Fruit fly (Drosophila melanogaster) whole organism, embryonic: ENCODE results near the gene Cfp1.
A peak's percentile ranks its signal among the peaks of the same experiment; 100 is the strongest.

Experiments
- Adf1 ChIP-seq: fragments of 200-800 bp; sonication (Bioruptor generic); IDR thresholded peaks from 2 replicates; pipeline ENCODE4 v1.3.6; 2022; ENCODE audit warnings: missing biosample characterization, missing genetic modification characterization
- CG1024 ChIP-seq: fragments of 200-800 bp; sonication (Bioruptor generic); IDR thresholded peaks from 2 replicates; pipeline ENCODE4 v1.3.6; 2022; ENCODE audit warnings: missing biosample characterization, missing genetic modification characterization
- CG10431 ChIP-seq: fragments of 200-800 bp; sonication (Bioruptor generic); optimal IDR thresholded peaks from 3 replicates; lab custom pipeline; 2018; ENCODE audit warnings: missing biosample characterization, mild to moderate bottlenecking, missing genetic modification characterization
- CG11560 ChIP-seq: fragments of 200-800 bp; sonication (Bioruptor generic); IDR thresholded peaks from 3 replicates; pipeline ENCODE4 v1.3.6; 2022; ENCODE audit warnings: missing biosample characterization, missing genetic modification characterization
- CG13624 ChIP-seq: fragments of 200-800 bp; sonication (Bioruptor generic); optimal IDR thresholded peaks from 2 replicates; lab custom pipeline; 2016; ENCODE audit warnings: missing biosample characterization, missing genetic modification characterization
- CG15479 ChIP-seq: fragments of 200-800 bp; sonication (Bioruptor generic); optimal IDR thresholded peaks from 3 replicates; lab custom pipeline; 2019; ENCODE audit warnings: missing biosample characterization, mild to moderate bottlenecking, missing genetic modification characterization, moderate library complexity
- CG15514 ChIP-seq: fragments of 200-800 bp; sonication (Bioruptor generic); optimal IDR thresholded peaks from 3 replicates; lab custom pipeline; 2017; ENCODE audit warnings: missing biosample characterization, missing genetic modification characterization, mild to moderate bottlenecking, moderate library complexity, missing genetic modification reagents
- CG17829 ChIP-seq: fragments of 200-800 bp; optimal IDR thresholded peaks from 2 replicates; lab custom pipeline; 2019; ENCODE audit warnings: missing biosample characterization, mild to moderate bottlenecking, missing genetic modification characterization, moderate library complexity
- CG2120 ChIP-seq: fragments of 200-800 bp; sonication (Bioruptor generic); optimal IDR thresholded peaks from 3 replicates; lab custom pipeline; 2016; ENCODE audit warnings: missing biosample characterization, missing genetic modification characterization
- CG31224 ChIP-seq: fragments of 200-800 bp; sonication (Bioruptor generic); IDR thresholded peaks from 2 replicates; pipeline ENCODE4 v1.3.6; 2022; ENCODE audit warnings: missing biosample characterization, missing genetic modification characterization
- CG3847 ChIP-seq: fragments of 200-800 bp; sonication (Bioruptor generic); IDR thresholded peaks from 2 replicates; pipeline ENCODE4 v1.3.6; 2022; ENCODE audit warnings: missing biosample characterization, missing genetic modification characterization
- CG42726 ChIP-seq: fragments of 200-800 bp; sonication (Bioruptor generic); IDR thresholded peaks from 2 replicates; pipeline ENCODE4 v1.3.6; 2022; ENCODE audit warnings: missing biosample characterization, missing genetic modification characterization; ENCODE audit not compliant: partially characterized antibody
- CG8924 ChIP-seq: fragments of 200-800 bp; optimal IDR thresholded peaks from 3 replicates; lab custom pipeline; 2019; ENCODE audit warnings: missing biosample characterization, mild to moderate bottlenecking, missing genetic modification characterization, moderate library complexity
- CHES-1-like ChIP-seq: fragments of 200-800 bp; sonication (Bioruptor generic); optimal IDR thresholded peaks from 2 replicates; lab custom pipeline; 2016; ENCODE audit warnings: missing biosample characterization, missing genetic modification characterization
- CTCF ChIP-seq: fragments of 200-800 bp; sonication (Bioruptor generic); optimal IDR thresholded peaks from 2 replicates; lab custom pipeline; 2017; ENCODE audit warnings: missing biosample characterization, mild to moderate bottlenecking, missing genetic modification characterization, moderate library complexity
- Dbx ChIP-seq: fragments of 200-800 bp; sonication (Bioruptor generic); IDR thresholded peaks from 3 replicates; pipeline ENCODE4 v1.3.6; 2022; ENCODE audit warnings: missing biosample characterization, missing genetic modification characterization
- Dll ChIP-seq: fragments of 200-800 bp; sonication (Bioruptor generic); IDR thresholded peaks from 4 replicates; pipeline ENCODE4 v1.3.6; 2022; ENCODE audit warnings: missing biosample characterization, missing genetic modification characterization; ENCODE audit not compliant: partially characterized antibody
- H15 ChIP-seq: fragments of 200-800 bp; sonication (Bioruptor generic); IDR thresholded peaks from 3 replicates; pipeline ENCODE4 v1.3.6; 2022; ENCODE audit warnings: missing biosample characterization, missing genetic modification characterization
- HLH4C ChIP-seq: fragments of 200-800 bp; sonication (Bioruptor generic); IDR thresholded peaks from 3 replicates; pipeline ENCODE4 v1.3.6; 2022; ENCODE audit warnings: missing biosample characterization, missing genetic modification characterization; ENCODE audit not compliant: partially characterized antibody
- Hr3 ChIP-seq: fragments of 200-800 bp; sonication (Bioruptor generic); optimal IDR thresholded peaks from 3 replicates; lab custom pipeline; 2016; ENCODE audit warnings: missing biosample characterization, missing genetic modification characterization
- Lhr ChIP-seq: fragments of 200-800 bp; sonication (Bioruptor generic); optimal IDR thresholded peaks from 3 replicates; lab custom pipeline; 2017; ENCODE audit warnings: mild to moderate bottlenecking, missing biosample characterization, missing genetic modification reagents, missing genetic modification characterization
- MBD-R2 ChIP-seq: fragments of 200-800 bp; sonication (Bioruptor generic); IDR thresholded peaks from 2 replicates; pipeline ENCODE4 v1.3.6; 2022; ENCODE audit warnings: missing biosample characterization, missing genetic modification characterization
- Nf-YC ChIP-seq: fragments of 200-800 bp; optimal IDR thresholded peaks from 3 replicates; lab custom pipeline; 2019; ENCODE audit warnings: missing biosample characterization, mild to moderate bottlenecking, missing genetic modification characterization, moderate library complexity
- Rfx ChIP-seq: fragments of 200-800 bp; sonication (Bioruptor generic); IDR thresholded peaks from 2 replicates; pipeline ENCODE4 v1.3.6; 2022; ENCODE audit warnings: missing biosample characterization, missing genetic modification characterization
- Sry-δ ChIP-seq: fragments of 200-800 bp; sonication (Bioruptor generic); optimal IDR thresholded peaks from 2 replicates; lab custom pipeline; 2016; ENCODE audit warnings: missing biosample characterization, missing genetic modification characterization
- ato ChIP-seq: fragments of 200-800 bp; sonication (Bioruptor generic); IDR thresholded peaks from 2 replicates; pipeline ENCODE4 v1.3.6; 2022; ENCODE audit warnings: missing biosample characterization, missing genetic modification characterization; ENCODE audit not compliant: partially characterized antibody
- az2 ChIP-seq: fragments of 200-800 bp; sonication (Bioruptor generic); optimal IDR thresholded peaks from 3 replicates; lab custom pipeline; 2016; ENCODE audit warnings: missing biosample characterization, missing genetic modification characterization
- chif ChIP-seq, 2 experiments: fragments of 200-800 bp; sonication (Bioruptor generic); optimal IDR thresholded peaks; 3 replicates each; lab custom pipeline; 2016; ENCODE audit warnings: missing biosample characterization in 2 of 2, missing genetic modification characterization in 2 of 2
- chn ChIP-seq: fragments of 200-800 bp; sonication (Bioruptor generic); optimal IDR thresholded peaks from 2 replicates; lab custom pipeline; 2016; ENCODE audit warnings: missing biosample characterization, missing genetic modification characterization
- ci ChIP-seq: fragments of 200-800 bp; sonication (Bioruptor generic); IDR thresholded peaks from 3 replicates; pipeline ENCODE4 v1.3.6; 2022; ENCODE audit warnings: missing biosample characterization, missing genetic modification characterization
- dysf ChIP-seq: fragments of 200-800 bp; sonication (Bioruptor generic); IDR thresholded peaks from 3 replicates; pipeline ENCODE4 v1.3.6; 2022; ENCODE audit warnings: missing biosample characterization, missing genetic modification characterization
- gem ChIP-seq: fragments of 200-800 bp; sonication (Bioruptor generic); optimal IDR thresholded peaks from 2 replicates; lab custom pipeline; 2019; ENCODE audit warnings: missing biosample characterization, mild to moderate bottlenecking, missing genetic modification characterization, moderate library complexity
- gfzf ChIP-seq: fragments of 200-800 bp; sonication (Bioruptor generic); optimal IDR thresholded peaks from 2 replicates; lab custom pipeline; 2016; ENCODE audit warnings: missing biosample characterization, mild to moderate bottlenecking, missing genetic modification characterization, moderate library complexity
- grau ChIP-seq: fragments of 200-800 bp; optimal IDR thresholded peaks from 3 replicates; lab custom pipeline; 2019; ENCODE audit warnings: missing biosample characterization, mild to moderate bottlenecking, missing genetic modification characterization, moderate library complexity
- hkb ChIP-seq, 2 experiments: fragments of 200-800 bp in 1 of 2; fragments of >200 bp in 1 of 2; sonication (Bioruptor generic) in 1 of 2; IDR thresholded peaks in 1 of 2; optimal IDR thresholded peaks in 1 of 2; 2 replicates each; pipeline versions ENCODE4 v1.3.6 to Lab custom; 2017 to 2022; ENCODE audit warnings: missing biosample characterization in 1 of 2, missing genetic modification characterization in 1 of 2
- kah ChIP-seq: fragments of 200-800 bp; sonication (Bioruptor generic); optimal IDR thresholded peaks from 2 replicates; lab custom pipeline; 2018; ENCODE audit warnings: missing biosample characterization, mild to moderate bottlenecking, missing genetic modification characterization
- knrl ChIP-seq: fragments of 200-800 bp; sonication (Bioruptor generic); IDR thresholded peaks from 3 replicates; pipeline ENCODE4 v1.3.6; 2022; ENCODE audit warnings: missing biosample characterization, missing genetic modification characterization; ENCODE audit not compliant: partially characterized antibody
- nmo ChIP-seq: fragments of 200-800 bp; sonication (Bioruptor generic); optimal IDR thresholded peaks from 2 replicates; lab custom pipeline; 2018; ENCODE audit warnings: missing biosample characterization, mild to moderate bottlenecking, missing genetic modification characterization, moderate library complexity
- oc ChIP-seq: fragments of 200-800 bp; sonication (Bioruptor generic); optimal IDR thresholded peaks from 2 replicates; lab custom pipeline; 2018; ENCODE audit warnings: missing biosample characterization, mild to moderate bottlenecking, missing genetic modification characterization, moderate library complexity
- p53 ChIP-seq: fragments of 200-800 bp; sonication (Bioruptor generic); optimal IDR thresholded peaks from 2 replicates; lab custom pipeline; 2016; ENCODE audit warnings: missing biosample characterization, missing genetic modification characterization
- pum ChIP-seq: fragments of 200-800 bp; sonication (Bioruptor generic); optimal IDR thresholded peaks from 2 replicates; lab custom pipeline; 2016; ENCODE audit warnings: missing biosample characterization, missing genetic modification characterization
- pzg ChIP-seq: fragments of 200-800 bp; sonication (Bioruptor generic); optimal IDR thresholded peaks from 3 replicates; lab custom pipeline; 2018; ENCODE audit warnings: missing biosample characterization, mild to moderate bottlenecking, missing genetic modification characterization, moderate library complexity
- ro ChIP-seq: fragments of 200-800 bp; sonication (Bioruptor generic); IDR thresholded peaks from 2 replicates; pipeline ENCODE4 v1.3.6; 2022; ENCODE audit warnings: missing biosample characterization, missing genetic modification characterization
- row ChIP-seq: fragments of 200-800 bp; sonication (Bioruptor generic); IDR thresholded peaks from 3 replicates; pipeline ENCODE4 v1.3.6; 2022; ENCODE audit warnings: missing biosample characterization, missing genetic modification characterization
- sd ChIP-seq: fragments of 200-800 bp; sonication (Bioruptor generic); optimal IDR thresholded peaks from 3 replicates; lab custom pipeline; 2018; ENCODE audit warnings: missing biosample characterization, mild to moderate bottlenecking, missing genetic modification characterization, moderate library complexity
- slbo ChIP-seq: fragments of 200-800 bp; sonication (Bioruptor generic); IDR thresholded peaks from 2 replicates; pipeline ENCODE4 v1.3.6; 2022; ENCODE audit warnings: missing biosample characterization, missing genetic modification characterization
- sna ChIP-seq: fragments of 200-800 bp; sonication (Bioruptor generic); IDR thresholded peaks from 2 replicates; pipeline ENCODE4 v1.3.6; 2022; ENCODE audit warnings: missing biosample characterization, missing genetic modification characterization; ENCODE audit not compliant: partially characterized antibody
- sug ChIP-seq: fragments of 200-800 bp; optimal IDR thresholded peaks from 2 replicates; lab custom pipeline; 2019; ENCODE audit warnings: missing biosample characterization, mild to moderate bottlenecking, missing genetic modification characterization, moderate library complexity
- trem ChIP-seq: fragments of 200-800 bp; optimal IDR thresholded peaks from 3 replicates; lab custom pipeline; 2019; ENCODE audit warnings: missing biosample characterization, mild to moderate bottlenecking, missing genetic modification characterization, moderate library complexity

Cfp1 gene

DNA sequence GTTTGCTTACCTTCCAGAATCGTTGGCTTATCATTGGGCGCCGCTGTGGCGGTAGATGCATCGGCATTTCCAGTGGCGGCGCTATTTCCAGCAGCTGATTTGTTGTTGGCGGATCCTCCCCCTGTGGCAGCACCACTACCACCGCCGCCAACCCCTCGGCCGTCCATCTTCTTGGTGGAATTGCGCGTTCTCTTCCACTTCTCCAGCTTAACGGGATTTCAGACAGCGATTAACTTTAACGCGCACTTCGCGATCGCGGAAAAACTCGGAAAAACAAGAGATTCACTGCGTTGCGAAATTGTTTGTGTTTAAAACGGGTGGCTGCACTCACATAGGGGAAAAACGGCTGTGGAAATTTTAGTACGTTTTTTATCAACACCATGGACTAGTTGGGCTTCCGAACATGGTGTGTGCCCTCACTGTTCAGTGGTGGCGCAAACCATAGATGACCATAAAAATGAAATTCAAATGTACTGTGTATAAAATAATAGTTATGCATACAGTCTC lies 10.1 kb upstream of the Cfp1 start, which contains the start of gene c11.1 (continued):
- TF ChIP-seq sd (tag; lab: Kevin White, UChicago) (peak; percentile 70), CG2120 (GFP tag; lab: Kevin White, UChicago) (peak; percentile 32), CHES-1-like (GFP tag; lab: Kevin White, UChicago) (peak; percentile 55), kah (GFP tag; lab: Kevin White, UChicago) (no peak), CG13624 (GFP tag; lab: Kevin White, UChicago) (peak; percentile 41), CG15479 (GFP tag; lab: Kevin White, UChicago) (peak; percentile 83), MBD-R2 (peak; percentile 66), trem (tag; lab: Kevin White, UChicago) (peak; percentile 50), chn (peak; percentile 31), Rfx (peak; percentile 38; the same call in 1 of the 2 replicates), ro (GFP tag; lab: Robert Waterston, UW) (no peak), az2 (GFP tag; lab: Kevin White, UChicago) (no peak), grau (peak; percentile 15), pzg (GFP tag; lab: Kevin White, UChicago) (peak; percentile 83), Hr3 (no peak), dysf (GFP tag; lab: Robert Waterston, UW) (peak; percentile 39; the same call in 1 of the 3 replicates), p53 (GFP tag; lab: Kevin White, UChicago) (no peak), Sry-δ (GFP tag; lab: Kevin White, UChicago) (peak; percentile 30), CG31224 (GFP tag; lab: Robert Waterston, UW) (no peak), oc (tag; lab: Kevin White, UChicago) (no peak), CG1024 (GFP tag; lab: Robert Waterston, UW) (no peak), H15 (GFP tag; lab: Robert Waterston, UW) (no peak), Adf1 (0 out of 2 replicates have a peak, but pooled peaks have one; percentile 19), ci (GFP tag; lab: Robert Waterston, UW) (peak; percentile 34; the same call in 1 of the 3 replicates), CG11560 (tag; lab: Robert Waterston, UW) (peak; percentile 42; the same call in 1 of the 3 replicates), row (GFP tag; lab: Robert Waterston, UW) (peak; percentile 35; the same call in 2 of the 3 replicates), CG15514 (GFP tag; lab: Kevin White, UChicago) (peak; percentile 36), hkb (optimal IDR thresholded peaks at IDR 0.05; lab: Kevin White, UChicago) (no peak), hkb (GFP tag; IDR thresholded peaks at IDR 0.05; lab: Robert Waterston, UW) (no peak), CG3847 (GFP tag; lab: Robert Waterston, UW) (peak; percentile 47; the same call in 1 of the 2 replicates), knrl (GFP tag; lab: Robert Waterston, UW) (peak; percentile 53; the same call in 2 of the 3 replicates), Nf-YC (tag; lab: Kevin White, UChicago) (peak; percentile 59), HLH4C (GFP tag; lab: Robert Waterston, UW) (peak; percentile 43; the same call in 1 of the 3 replicates), Dbx (GFP tag; lab: Robert Waterston, UW) (no peak), CG10431 (GFP tag; lab: Kevin White, UChicago) (no peak), slbo (GFP tag; lab: Robert Waterston, UW) (peak; percentile 56), Dll (peak; percentile 41; the same call in 1 of the 4 replicates), sug (tag; lab: Kevin White, UChicago) (peak; percentile 49), CTCF (GFP tag; lab: Kevin White, UChicago) (peak; percentile 44), CG42726 (0 out of 2 replicates have a peak, but pooled peaks have one; percentile 10), nmo (GFP tag; lab: Kevin White, UChicago) (peak; percentile 30), gfzf (GFP tag; lab: Kevin White, UChicago) (peak; percentile 95), chif (GFP tag; optimal IDR thresholded peaks at IDR 0.05; lab: Kevin White, UChicago) (no peak), ato (GFP tag; lab: Robert Waterston, UW) (0 out of 2 replicates have a peak, but pooled peaks have one; percentile 34), CG17829 (tag; lab: Kevin White, UChicago) (no peak), pum (GFP tag; lab: Kevin White, UChicago) (no peak), CG8924 (tag; lab: Kevin White, UChicago) (peak; percentile 14), sna (GFP tag; lab: Robert Waterston, UW) (0 out of 2 replicates have a peak, but pooled peaks have one; percentile 35), gem (no peak), Lhr (GFP tag; lab: Kevin White, UChicago) (peak; percentile 75)
